Worm (Caenorhabditis elegans) whole organism, L2 larva: ENCODE measurements around the gene perm-3.

Source experiments
- R02D3.7 ChIP-seq: fragments of 150-350 bp; optimal IDR thresholded peaks from 2 replicates; lab custom pipeline; 2014; ENCODE audit warnings: missing biosample characterization, missing genetic modification characterization
- egl-27 ChIP-seq: sonication (generic microtip); optimal IDR thresholded peaks from 3 replicates; lab custom pipeline; 2017; ENCODE audit warnings: missing biosample characterization, missing genetic modification reagents, missing genetic modification characterization
- nhr-11 ChIP-seq: fragments of 150-350 bp; optimal IDR thresholded peaks from 2 replicates; lab custom pipeline; 2014; ENCODE audit warnings: missing biosample characterization, missing genetic modification characterization
- skn-1 ChIP-seq: sonication (generic microtip); optimal IDR thresholded peaks from 2 replicates; lab custom pipeline; 2017; ENCODE audit warnings: missing biosample characterization, missing genetic modification characterization
- unc-39 ChIP-seq: fragments of 150-350 bp; optimal IDR thresholded peaks from 2 replicates; lab custom pipeline; 2014; ENCODE audit warnings: missing biosample characterization, missing genetic modification characterization

DNA sequence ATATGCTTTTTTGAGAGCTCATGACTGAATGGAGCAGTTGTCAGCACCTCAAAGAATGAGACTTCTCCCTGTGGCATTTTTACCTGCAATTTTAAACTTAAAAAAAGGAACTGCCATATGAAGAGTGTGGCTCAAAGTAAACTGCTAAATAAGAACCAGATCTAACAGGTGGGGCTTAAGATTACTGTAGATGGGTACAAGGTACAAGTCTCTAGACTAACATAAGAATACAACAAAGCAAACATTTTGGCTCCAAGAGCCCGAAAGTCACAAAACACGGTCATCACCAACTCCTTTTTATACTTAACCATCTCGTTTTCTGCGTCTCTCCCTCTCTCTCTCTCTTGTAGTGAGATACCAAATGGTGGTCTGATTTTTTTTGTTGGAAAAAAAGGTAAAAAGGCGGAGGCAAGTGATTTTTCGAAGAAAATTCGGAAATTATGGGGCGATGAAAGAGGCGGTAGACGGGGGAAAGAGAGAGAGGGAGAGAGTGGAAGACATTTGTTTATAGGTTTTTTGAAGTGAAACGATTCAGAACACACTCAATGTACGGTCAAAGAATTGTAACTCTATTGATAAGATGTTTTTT lies 6.0 kb downstream of the perm-3 start, which contains the start of gene elo-6:
- no peak for TF ChIP-seq egl-27
- TF ChIP-seq unc-39 (tag; lab: Kevin White, UChicago) = no peak
- no peak for TF ChIP-seq R02D3.7 (tag; lab: Kevin White, UChicago)
- no peak for TF ChIP-seq skn-1 (tag; lab: Kevin White, UChicago)
- no peak for TF ChIP-seq nhr-11 (tag; lab: Kevin White, UChicago)
